Worm (Caenorhabditis elegans): ENCODE results near the gene glb-21.
"Not testable (repeated sequence)": the region's sequence is repeated elsewhere in the genome, so short reads cannot be mapped to it uniquely, and the experiment has no call there.

The glb-21 gene

ce11 chrIV:10711729-10712128 lies at the start of gene glb-21:
glb-21 (minus strand) TSS chrIV:10711794.
- no peak for TF ChIP-seq efl-1 (optimal IDR thresholded peaks at IDR 0.05)
- TF ChIP-seq efl-1 (GFP tag; optimal IDR thresholded peaks at IDR 0.05 in 1 of 2) = peak in 1 of 2 experiments; percentile 75
- TF ChIP-seq hlh-17 (GFP tag; optimal IDR thresholded peaks at IDR 0.05; ENCODE audit: borderline replicate concordance) = no peak

ce11 chrIV:10761344-10761743 lies 49.8 kb upstream of the glb-21 start, which contains the start of gene ugt-54:
ugt-54 (plus strand) TSS chrIV:10761698.
- TF ChIP-seq nhr-77 (tag; optimal IDR thresholded peaks at IDR 0.05) = no peak
- no peak for TF ChIP-seq mdl-1 (tag; optimal IDR thresholded peaks at IDR 0.05)
- TF ChIP-seq ceh-8 (GFP tag; optimal IDR thresholded peaks at IDR 0.05) = no peak
- TF ChIP-seq lin-15B (tag; optimal IDR thresholded peaks at IDR 0.05) = no peak
- peak; percentile 15 for TF ChIP-seq nhr-90 (tag; optimal IDR thresholded peaks at IDR 0.05; ENCODE audit: poor library complexity)
- TF ChIP-seq lin-14 (GFP tag; optimal IDR thresholded peaks at IDR 0.05) = no peak
- TF ChIP-seq elt-2 (tag; optimal IDR thresholded peaks at IDR 0.05) = peak; percentile 46
- no peak for TF ChIP-seq fkh-4 (tag; optimal IDR thresholded peaks at IDR 0.05; ENCODE audit: borderline replicate concordance)
- no peak for TF ChIP-seq nhr-19 (GFP tag; conservative IDR thresholded peaks at IDR 0.05)
- peak in 1 of 2 experiments; percentile 0 for TF ChIP-seq lin-35 (GFP tag; optimal IDR thresholded peaks at IDR 0.05)

- TF ChIP-seq lir-3 (tag; optimal IDR thresholded peaks at IDR 0.05; ENCODE audit: poor library complexity) = no peak
- no peak for TF ChIP-seq ets-5 (GFP tag; IDR thresholded peaks at IDR 0.05)
- no peak for TF ChIP-seq tbx-2 (tag; optimal IDR thresholded peaks at IDR 0.05)
- no peak for TF ChIP-seq nhr-77 (tag; optimal IDR thresholded peaks at IDR 0.05)
- TF ChIP-seq mep-1 (tag; optimal IDR thresholded peaks at IDR 0.05) = no peak
- TF ChIP-seq Y116A8C.19 (tag; optimal IDR thresholded peaks at IDR 0.05; ENCODE audit: borderline replicate concordance) = no peak
- TF ChIP-seq ces-1 (GFP tag; optimal IDR thresholded peaks at IDR 0.05) = no peak
- no peak for TF ChIP-seq hlh-17 (GFP tag; optimal IDR thresholded peaks at IDR 0.05; ENCODE audit: borderline replicate concordance)
- no peak for TF ChIP-seq fkh-4 (tag; optimal IDR thresholded peaks at IDR 0.05; ENCODE audit: borderline replicate concordance)
Observed at ce11 chrIV:10757616-10758193, 46.1 kb upstream of the glb-21 start, which contains the start of the genes T25B9.4 and T25B9.6. T25B9.4 (minus strand) TSS chrIV:10757716. T25B9.6 (plus strand) TSS chrIV:10758143.

ce11 chrIV:10754685-10755084 lies 43.1 kb upstream of the glb-21 start, which contains the start of gene T25B9.5:
T25B9.5 (minus strand) TSS chrIV:10754785.
- no peak for TF ChIP-seq lin-14 (GFP tag; optimal IDR thresholded peaks at IDR 0.05)
- TF ChIP-seq elt-3 (tag; optimal IDR thresholded peaks at IDR 0.05) = no peak
- TF ChIP-seq alr-1 (tag; optimal IDR thresholded peaks at IDR 0.05; ENCODE audit: borderline replicate concordance) = no peak
- no peak for TF ChIP-seq dsc-1 (tag; optimal IDR thresholded peaks at IDR 0.05)
- TF ChIP-seq unc-62 (GFP tag; optimal IDR thresholded peaks at IDR 0.05) = no peak
- no peak for TF ChIP-seq snu-23 (GFP tag; optimal IDR thresholded peaks at IDR 0.05)
- TF ChIP-seq ces-1 (GFP tag; optimal IDR thresholded peaks at IDR 0.05) = no peak

ce11 chrIV:10751740-10752139 lies 40.1 kb upstream of the glb-21 start, which contains the start of gene T25B9.2:
T25B9.2 (minus strand) TSS chrIV:10751840.
- TF ChIP-seq swsn-7 (tag; optimal IDR thresholded peaks at IDR 0.05); vab-15 (tag; optimal IDR thresholded peaks at IDR 0.05); ama-1 (optimal IDR thresholded peaks at IDR 0.05): not testable (repeated sequence)

- TF ChIP-seq elt-3 (tag; optimal IDR thresholded peaks at IDR 0.05) (peak in 1 of 6 experiments; percentile 80), lin-35 (GFP tag; optimal IDR thresholded peaks at IDR 0.05) (no peak), ama-1 (optimal IDR thresholded peaks at IDR 0.05) (no peak), C16A3.4 (tag; optimal IDR thresholded peaks at IDR 0.05) (no peak), snpc-4 (tag; optimal IDR thresholded peaks at IDR 0.05) (no peak)
Observed at ce11 chrIV:10750041-10750440, 38.4 kb upstream of the glb-21 start, which contains the start of gene T25B9.1. T25B9.1 (minus strand) TSS chrIV:10750141.

All from whole organism, L1 larva.